Worm (Caenorhabditis elegans) whole organism, L2 larva: Measurements from ENCODE around the gene Y55F3BR.2.

Source experiments
- ama-1 ChIP-seq: fragments of 150-350 bp; optimal IDR thresholded peaks from 2 replicates; lab custom pipeline; 2018; ENCODE audit warnings: inconsistent platforms
- elt-3 ChIP-seq: sonication (generic microtip); optimal IDR thresholded peaks from 2 replicates; lab custom pipeline; 2017; ENCODE audit warnings: missing biosample characterization, missing genetic modification characterization
- lin-13 ChIP-seq: fragments of 150-350 bp; optimal IDR thresholded peaks from 2 replicates; lab custom pipeline; 2014; ENCODE audit warnings: missing biosample characterization, missing genetic modification reagents, missing genetic modification characterization
- lin-39 ChIP-seq: fragments of 150-350 bp; optimal IDR thresholded peaks from 2 replicates; lab custom pipeline; 2014; ENCODE audit warnings: missing biosample characterization, missing genetic modification reagents, missing genetic modification characterization
- nhr-11 ChIP-seq: fragments of 150-350 bp; optimal IDR thresholded peaks from 2 replicates; lab custom pipeline; 2014; ENCODE audit warnings: missing biosample characterization, missing genetic modification characterization
- nhr-12 ChIP-seq: fragments of 150-350 bp; optimal IDR thresholded peaks from 2 replicates; lab custom pipeline; 2014; ENCODE audit warnings: missing biosample characterization, missing genetic modification characterization
- nhr-25 ChIP-seq: fragments of 150-350 bp; sonication (generic microtip); optimal IDR thresholded peaks from 3 replicates; lab custom pipeline; 2014; ENCODE audit warnings: missing biosample characterization, missing genetic modification characterization
- nhr-77 ChIP-seq: fragments of 150-350 bp; optimal IDR thresholded peaks from 2 replicates; lab custom pipeline; 2014; ENCODE audit warnings: missing biosample characterization, missing genetic modification characterization
- snpc-4 ChIP-seq: fragments of 150-350 bp; optimal IDR thresholded peaks from 2 replicates; lab custom pipeline; 2014; ENCODE audit warnings: missing biosample characterization, missing genetic modification characterization
- unc-62 ChIP-seq: fragments of 150-350 bp; optimal IDR thresholded peaks from 2 replicates; lab custom pipeline; 2014; ENCODE audit warnings: missing biosample characterization, missing genetic modification reagents, missing genetic modification characterization
- ztf-4 ChIP-seq: fragments of 150-350 bp; optimal IDR thresholded peaks from 2 replicates; lab custom pipeline; 2014; ENCODE audit warnings: missing biosample characterization, missing genetic modification characterization

DNA sequence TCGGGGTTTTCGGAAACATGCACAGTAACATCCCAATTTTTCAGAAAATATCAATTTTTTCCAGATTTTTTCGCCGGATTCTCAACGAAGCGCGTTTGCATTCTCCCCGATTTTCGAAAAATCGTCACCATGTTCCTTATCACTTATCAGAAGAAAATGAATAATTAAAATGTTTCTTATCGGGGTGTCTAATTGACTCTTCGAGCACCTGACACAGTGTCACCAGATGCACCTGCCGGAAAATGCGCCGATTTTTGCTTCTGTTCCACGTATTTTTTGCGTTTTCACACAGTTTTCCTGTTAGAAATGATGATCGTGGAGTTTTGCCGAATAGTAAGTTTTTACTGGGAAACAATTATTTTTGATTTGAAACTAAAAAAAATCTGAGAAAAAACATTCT, 3.2 kb upstream of the Y55F3BR.2 start:
- no peak for TF ChIP-seq elt-3 (tag; lab: Kevin White, UChicago)
- TF ChIP-seq nhr-77 (tag; lab: Kevin White, UChicago): no peak
- no peak for TF ChIP-seq lin-39 (tag; lab: Kevin White, UChicago)
- TF ChIP-seq lin-13 (GFP tag; lab: Kevin White, UChicago): no peak
- TF ChIP-seq nhr-25 (tag; lab: Kevin White, UChicago): no peak
- no peak for TF ChIP-seq nhr-11
- no peak for TF ChIP-seq nhr-12 (tag; lab: Kevin White, UChicago)
- no peak for TF ChIP-seq ztf-4 (tag; lab: Kevin White, UChicago)
- no peak for TF ChIP-seq ama-1
- no peak for TF ChIP-seq snpc-4 (tag; lab: Kevin White, UChicago)
- no peak for TF ChIP-seq unc-62 (GFP tag; lab: Kevin White, UChicago)
